Fruit fly (Drosophila melanogaster) whole organism, embryonic: ENCODE data around the gene CG9222.

Source experiments
- Abd-B ChIP-seq: fragments of 200-800 bp; sonication (Bioruptor generic); optimal IDR thresholded peaks from 2 replicates; lab custom pipeline; 2018; ENCODE audit warnings: missing biosample characterization, mild to moderate bottlenecking, missing genetic modification characterization, moderate library complexity
- Atf6 ChIP-seq: fragments of 200-800 bp; sonication (Bioruptor generic); IDR thresholded peaks from 2 replicates; pipeline ENCODE4 v1.3.6; 2022; ENCODE audit warnings: missing biosample characterization, missing genetic modification characterization
- B-H2 ChIP-seq: fragments of 200-800 bp; sonication (Bioruptor generic); optimal IDR thresholded peaks from 2 replicates; lab custom pipeline; 2018; ENCODE audit warnings: missing biosample characterization, mild to moderate bottlenecking, missing genetic modification characterization
- Bdp1 ChIP-seq: fragments of 200-800 bp; sonication (Bioruptor generic); optimal IDR thresholded peaks from 3 replicates; lab custom pipeline; 2016; ENCODE audit warnings: missing biosample characterization, missing genetic modification characterization
- CG10431 ChIP-seq: fragments of 200-800 bp; sonication (Bioruptor generic); optimal IDR thresholded peaks from 3 replicates; lab custom pipeline; 2018; ENCODE audit warnings: missing biosample characterization, mild to moderate bottlenecking, missing genetic modification characterization
- CG11723 ChIP-seq: fragments of 200-800 bp; sonication (Bioruptor generic); optimal IDR thresholded peaks from 2 replicates; lab custom pipeline; 2017; ENCODE audit warnings: missing biosample characterization, mild to moderate bottlenecking, missing genetic modification characterization
- CG12219 ChIP-seq: fragments of 200-800 bp; sonication (Bioruptor generic); optimal IDR thresholded peaks from 3 replicates; lab custom pipeline; 2018; ENCODE audit warnings: missing biosample characterization, mild to moderate bottlenecking, missing genetic modification characterization
- CG13123 ChIP-seq: fragments of 200-800 bp; sonication (Bioruptor generic); optimal IDR thresholded peaks from 2 replicates; lab custom pipeline; 2016; ENCODE audit warnings: missing biosample characterization, missing genetic modification characterization
- CG13424 ChIP-seq: fragments of 200-800 bp; sonication (Bioruptor generic); optimal IDR thresholded peaks from 2 replicates; lab custom pipeline; 2019; ENCODE audit warnings: missing biosample characterization, mild to moderate bottlenecking, missing genetic modification characterization, moderate library complexity
- CG14667 ChIP-seq: fragments of 200-800 bp; sonication (Bioruptor generic); IDR thresholded peaks from 2 replicates; pipeline ENCODE4 v1.3.6; 2022; ENCODE audit warnings: missing biosample characterization, missing genetic modification characterization
- CG17359 ChIP-seq: fragments of 200-800 bp; sonication (Bioruptor generic); optimal IDR thresholded peaks from 3 replicates; lab custom pipeline; 2018; ENCODE audit warnings: missing biosample characterization, mild to moderate bottlenecking, missing genetic modification characterization, moderate library complexity
- CG2116 ChIP-seq: fragments of 200-800 bp; sonication (Bioruptor generic); optimal IDR thresholded peaks from 3 replicates; lab custom pipeline; 2018; ENCODE audit warnings: missing biosample characterization, mild to moderate bottlenecking, missing genetic modification characterization
- CG2129 ChIP-seq: fragments of 200-800 bp; sonication (Bioruptor generic); IDR thresholded peaks from 2 replicates; pipeline ENCODE4 v1.3.6; 2022; ENCODE audit warnings: missing biosample characterization, missing genetic modification characterization; ENCODE audit not compliant: partially characterized antibody
- CG31224 ChIP-seq: fragments of 200-800 bp; sonication (Bioruptor generic); IDR thresholded peaks from 2 replicates; pipeline ENCODE4 v1.3.6; 2022; ENCODE audit warnings: missing biosample characterization, missing genetic modification characterization
- CG3726 ChIP-seq: fragments of 200-800 bp; sonication (Bioruptor generic); IDR thresholded peaks from 3 replicates; pipeline ENCODE4, ENCODE4 v1.3.6; 2022; ENCODE audit warnings: missing biosample characterization, missing genetic modification characterization
- CG6654 ChIP-seq: fragments of 200-800 bp; sonication (Bioruptor generic); optimal IDR thresholded peaks from 2 replicates; lab custom pipeline; 2017; ENCODE audit warnings: missing biosample characterization, mild to moderate bottlenecking, missing genetic modification characterization
- CG7928 ChIP-seq: fragments of 200-800 bp; sonication (Bioruptor generic); optimal IDR thresholded peaks from 2 replicates; lab custom pipeline; 2017; ENCODE audit warnings: missing biosample characterization, mild to moderate bottlenecking, missing genetic modification characterization
- CG7987 ChIP-seq: fragments of 200-800 bp; sonication (Bioruptor generic); optimal IDR thresholded peaks from 2 replicates; lab custom pipeline; 2018; ENCODE audit warnings: missing biosample characterization, mild to moderate bottlenecking, missing genetic modification characterization, moderate library complexity
- CG8478 ChIP-seq: fragments of >200 bp; optimal IDR thresholded peaks from 2 replicates; lab custom pipeline; 2018
- Dll ChIP-seq: fragments of 200-800 bp; sonication (Bioruptor generic); IDR thresholded peaks from 4 replicates; pipeline ENCODE4 v1.3.6; 2022; ENCODE audit warnings: missing biosample characterization, missing genetic modification characterization; ENCODE audit not compliant: partially characterized antibody
- Ets65A ChIP-seq: fragments of 200-800 bp; sonication (Bioruptor generic); peaks from one replicate; lab custom pipeline; 2016; ENCODE audit warnings: missing biosample characterization, missing genetic modification characterization
- H2.0 ChIP-seq: fragments of 200-800 bp; sonication (Bioruptor generic); IDR thresholded peaks from 2 replicates; pipeline ENCODE4 v1.3.6; 2022; ENCODE audit warnings: missing biosample characterization, missing genetic modification characterization
- Hr51 ChIP-seq, 2 experiments: fragments of 200-800 bp; sonication (Bioruptor generic); optimal IDR thresholded peaks; 2 replicates in 1 of 2; 3 replicates in 1 of 2; lab custom pipeline; 2016 to 2018; ENCODE audit warnings: missing biosample characterization in 2 of 2, missing genetic modification characterization in 2 of 2, mild to moderate bottlenecking in 1 of 2, moderate library complexity in 1 of 2
- Meics ChIP-seq: fragments of 200-800 bp; sonication (Bioruptor generic); optimal IDR thresholded peaks from 2 replicates; lab custom pipeline; 2017; ENCODE audit warnings: missing biosample characterization, mild to moderate bottlenecking, missing genetic modification characterization
- Mrtf ChIP-seq: fragments of 200-800 bp; sonication (Bioruptor generic); IDR thresholded peaks from 3 replicates; pipeline ENCODE4 v1.3.6; 2022; ENCODE audit warnings: missing biosample characterization, missing genetic modification characterization
- NC2β ChIP-seq: fragments of 200-800 bp; sonication (Bioruptor generic); optimal IDR thresholded peaks from 2 replicates; lab custom pipeline; 2016; ENCODE audit warnings: missing biosample characterization, missing genetic modification characterization
- Nf-YC ChIP-seq: fragments of 200-800 bp; optimal IDR thresholded peaks from 3 replicates; lab custom pipeline; 2019; ENCODE audit warnings: missing biosample characterization, mild to moderate bottlenecking, missing genetic modification characterization, moderate library complexity
- Opbp ChIP-seq: fragments of 200-800 bp; sonication (Bioruptor generic); IDR thresholded peaks from 3 replicates; pipeline ENCODE4 v1.3.6; 2022; ENCODE audit warnings: missing biosample characterization, missing genetic modification characterization; ENCODE audit not compliant: partially characterized antibody
- caup ChIP-seq: fragments of 200-800 bp; sonication (Bioruptor generic); optimal IDR thresholded peaks from 3 replicates; lab custom pipeline; 2017; ENCODE audit warnings: missing biosample characterization, mild to moderate bottlenecking, missing genetic modification characterization, moderate library complexity; ENCODE audit not compliant: severe bottlenecking
- cwo ChIP-seq: fragments of 200-800 bp; sonication (Bioruptor generic); optimal IDR thresholded peaks from 3 replicates; lab custom pipeline; 2017; ENCODE audit warnings: missing biosample characterization, missing genetic modification characterization, mild to moderate bottlenecking, moderate library complexity, missing genetic modification reagents
- exex ChIP-seq: fragments of 200-800 bp; sonication (Bioruptor generic); optimal IDR thresholded peaks from 4 replicates; lab custom pipeline; 2018; ENCODE audit warnings: missing biosample characterization, mild to moderate bottlenecking, missing genetic modification characterization, moderate library complexity
- fd3F ChIP-seq: fragments of 200-800 bp; sonication (Bioruptor generic); optimal IDR thresholded peaks from 2 replicates; lab custom pipeline; 2018; ENCODE audit warnings: missing biosample characterization, mild to moderate bottlenecking, missing genetic modification characterization, moderate library complexity
- gcm ChIP-seq: fragments of 200-800 bp; sonication (Bioruptor generic); optimal IDR thresholded peaks from 2 replicates; lab custom pipeline; 2019; ENCODE audit warnings: missing biosample characterization, mild to moderate bottlenecking, missing genetic modification characterization, moderate library complexity
- gsb-n ChIP-seq: fragments of 200-800 bp; sonication (Bioruptor generic); optimal IDR thresholded peaks from 3 replicates; lab custom pipeline; 2018; ENCODE audit warnings: missing biosample characterization, mild to moderate bottlenecking, missing genetic modification characterization
- hth ChIP-seq: fragments of >200 bp; optimal IDR thresholded peaks from 2 replicates; lab custom pipeline; 2017; ENCODE audit warnings: inconsistent platforms
- lab ChIP-seq: fragments of 200-800 bp; sonication (Bioruptor generic); optimal IDR thresholded peaks from 3 replicates; lab custom pipeline; 2017; ENCODE audit warnings: missing biosample characterization, missing genetic modification characterization, mild to moderate bottlenecking, moderate library complexity, missing genetic modification reagents
- p53 ChIP-seq: fragments of 200-800 bp; sonication (Bioruptor generic); optimal IDR thresholded peaks from 2 replicates; lab custom pipeline; 2016; ENCODE audit warnings: missing biosample characterization, missing genetic modification characterization
- phol ChIP-seq: fragments of 200-800 bp; sonication (Bioruptor generic); optimal IDR thresholded peaks from 3 replicates; lab custom pipeline; 2018; ENCODE audit warnings: missing biosample characterization, mild to moderate bottlenecking, missing genetic modification characterization, moderate library complexity
- rib ChIP-seq: fragments of 200-800 bp; sonication (Bioruptor generic); IDR thresholded peaks from 2 replicates; pipeline ENCODE4 v1.3.6; 2022; ENCODE audit warnings: missing biosample characterization, missing genetic modification characterization
- sd ChIP-seq: fragments of 200-800 bp; sonication (Bioruptor generic); optimal IDR thresholded peaks from 3 replicates; lab custom pipeline; 2018; ENCODE audit warnings: missing biosample characterization, mild to moderate bottlenecking, missing genetic modification characterization, moderate library complexity
- sens ChIP-seq: fragments of 200-800 bp; sonication (Bioruptor generic); peaks from one replicate; lab custom pipeline; 2016; ENCODE audit warnings: missing biosample characterization, missing genetic modification characterization
- seq ChIP-seq: fragments of 200-800 bp; sonication (Bioruptor generic); IDR thresholded peaks from 2 replicates; pipeline ENCODE4 v1.3.6; 2022; ENCODE audit warnings: missing biosample characterization, missing genetic modification characterization
- sisA ChIP-seq: fragments of 200-800 bp; sonication (Bioruptor generic); IDR thresholded peaks from 2 replicates; pipeline ENCODE4 v1.3.6; 2022; ENCODE audit warnings: missing biosample characterization, missing genetic modification characterization
- slp2 ChIP-seq: fragments of 200-800 bp; sonication (Bioruptor generic); optimal IDR thresholded peaks from 2 replicates; lab custom pipeline; 2016; ENCODE audit warnings: missing biosample characterization, missing genetic modification characterization
- sqz ChIP-seq: fragments of 200-800 bp; sonication (Bioruptor generic); optimal IDR thresholded peaks from 3 replicates; lab custom pipeline; 2018; ENCODE audit warnings: missing biosample characterization, mild to moderate bottlenecking, missing genetic modification characterization
- stc ChIP-seq: fragments of 200-800 bp; sonication (Bioruptor generic); IDR thresholded peaks from 2 replicates; pipeline ENCODE4 v1.3.6; 2022; ENCODE audit warnings: missing biosample characterization, missing genetic modification characterization
- tna ChIP-seq: fragments of 200-800 bp; sonication (Bioruptor generic); IDR thresholded peaks from 2 replicates; pipeline ENCODE4 v1.3.6; 2022; ENCODE audit warnings: missing biosample characterization, missing genetic modification characterization; ENCODE audit not compliant: partially characterized antibody
- vfl ChIP-seq: fragments of 200-800 bp; sonication (Bioruptor generic); optimal IDR thresholded peaks from 2 replicates; lab custom pipeline; 2016; ENCODE audit warnings: missing biosample characterization, missing genetic modification characterization
- z ChIP-seq: fragments of 200-800 bp; sonication (Bioruptor generic); IDR thresholded peaks from 3 replicates; pipeline ENCODE4 v1.3.6; 2022; ENCODE audit warnings: missing biosample characterization, missing genetic modification characterization
- zen ChIP-seq: fragments of 200-800 bp; sonication (Bioruptor generic); optimal IDR thresholded peaks from 3 replicates; lab custom pipeline; 2018; ENCODE audit warnings: missing biosample characterization, mild to moderate bottlenecking, missing genetic modification characterization, moderate library complexity

Gene CG9222

dm6 chr2L:6082936-6083627 is 47.7 kb upstream of the CG9222 start (continued):
- TF ChIP-seq cwo (GFP tag; lab: Kevin White, UChicago) (peak; percentile 89), sisA (no peak), z (GFP tag; lab: Robert Waterston, UW) (no peak), Opbp (GFP tag; lab: Robert Waterston, UW) (no peak), zen (no peak), NC2β (GFP tag; lab: Kevin White, UChicago) (peak; percentile 2), gsb-n (tag; lab: Kevin White, UChicago) (peak; percentile 1), fd3F (no peak), CG14667 (GFP tag; lab: Robert Waterston, UW) (no peak), CG7987 (GFP tag; lab: Kevin White, UChicago) (no peak), sd (tag; lab: Kevin White, UChicago) (peak; percentile 80), Abd-B (GFP tag; lab: Kevin White, UChicago) (no peak), CG31224 (GFP tag; lab: Robert Waterston, UW) (no peak), Meics (GFP tag; lab: Kevin White, UChicago) (peak; percentile 46), B-H2 (GFP tag; lab: Kevin White, UChicago) (peak; percentile 3), sens (GFP tag; lab: Kevin White, UChicago) (peak; percentile 83), Dll (no peak), tna (no peak), hth (lab: Kevin White, UChicago) (no peak), stc (GFP tag; lab: Robert Waterston, UW) (no peak), Ets65A (peak; percentile 60), lab (peak; percentile 56), CG2116 (peak; percentile 18), Atf6 (no peak), CG12219 (peak; percentile 9), vfl (no peak), CG8478 (lab: Kevin White, UChicago) (no peak), Nf-YC (tag; lab: Kevin White, UChicago) (peak; percentile 57), CG10431 (GFP tag; lab: Kevin White, UChicago) (no peak), rib (GFP tag; lab: Robert Waterston, UW) (no peak), phol (tag; lab: Kevin White, UChicago) (no peak), CG11723 (GFP tag; lab: Kevin White, UChicago) (no peak), CG17359 (no peak), CG3726 (GFP tag; lab: Robert Waterston, UW) (no peak), CG6654 (no peak), Bdp1 (peak; percentile 8), exex (tag; lab: Kevin White, UChicago) (peak; percentile 88), Mrtf (no peak), CG7928 (no peak), seq (GFP tag; lab: Robert Waterston, UW) (no peak), sqz (GFP tag; lab: Kevin White, UChicago) (no peak), p53 (GFP tag; lab: Kevin White, UChicago) (no peak), CG2129 (GFP tag; lab: Robert Waterston, UW) (no peak), slp2 (GFP tag; lab: Kevin White, UChicago) (no peak), CG13123 (GFP tag; lab: Kevin White, UChicago) (no peak), H2.0 (GFP tag; lab: Robert Waterston, UW) (no peak), gcm (no peak), Hr51 (GFP tag; optimal IDR thresholded peaks at IDR 0.05; lab: Kevin White, UChicago) (no peak), CG13424 (tag; lab: Kevin White, UChicago) (peak; percentile 7), caup (GFP tag; lab: Kevin White, UChicago) (peak; percentile 55)
